Fruit fly (Drosophila melanogaster) ovary, adult (tissue): ENCODE results near the gene Culd.

ENCODE experiments used
- CG17801 ChIP-seq: fragments of 200-800 bp; optimal IDR thresholded peaks from 2 replicates; lab custom pipeline; 2019; ENCODE audit warnings: missing biosample characterization, mild to moderate bottlenecking, missing genetic modification characterization, moderate library complexity; ENCODE audit not compliant: partially characterized antibody

Gene Culd

dm6 chr3L:8369456-8369855 lies 13.4 kb upstream of the Culd start:
- TF ChIP-seq CG17801: no peak

- TF ChIP-seq CG17801: no peak
Observed at dm6 chr3L:8368694-8369344, 12.7 kb upstream of the Culd start.

dm6 chr3L:8363266-8363665 lies 7.2 kb upstream of the Culd start:
- no peak for TF ChIP-seq CG17801

dm6 chr3L:8360643-8361110 lies 4.6 kb upstream of the Culd start, which contains the start of gene Idh:
TSS of gene Idh (minus strand) at chr3L:8360906.
- peak; percentile 81 for TF ChIP-seq CG17801

- no peak for TF ChIP-seq CG17801
Observed at dm6 chr3L:8360063-8360642, 4.1 kb upstream of the Culd start.

DNA sequence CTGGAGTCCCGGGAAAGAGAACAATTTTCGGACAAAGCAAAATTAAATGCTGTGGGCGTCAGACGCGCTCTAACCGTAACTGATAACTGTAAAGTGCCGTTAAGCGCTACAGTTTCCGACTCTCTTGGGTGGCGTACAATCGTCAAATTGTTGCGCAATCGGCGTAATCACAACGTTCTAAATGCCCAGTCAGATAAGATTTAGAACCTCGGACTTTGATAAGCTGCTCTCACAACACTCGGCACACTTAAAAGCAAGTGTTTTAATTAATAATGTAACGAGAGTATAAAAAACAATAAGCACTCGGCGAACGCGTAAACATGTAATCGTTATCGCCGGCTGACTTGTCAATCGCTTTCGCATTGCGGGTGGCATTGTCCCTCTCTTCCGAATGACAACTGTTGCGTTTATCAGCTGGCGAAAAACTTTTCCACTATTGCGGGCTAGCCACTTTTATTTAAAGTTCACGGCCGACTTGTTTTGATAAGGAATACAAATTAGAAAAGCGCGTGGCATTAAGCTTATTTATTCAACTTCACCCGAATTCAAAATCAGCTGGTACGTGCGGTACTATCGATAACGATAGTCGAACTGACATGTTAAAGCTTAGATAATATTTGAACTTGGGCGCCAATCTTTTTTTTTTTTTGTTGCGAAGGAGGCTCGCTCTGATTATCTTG lies 2.8 kb upstream of the Culd start:
- TF ChIP-seq CG17801: no peak

dm6 chr3L:8358138-8358537 lies 2.0 kb upstream of the Culd start:
- peak; percentile 10 for TF ChIP-seq CG17801

DNA sequence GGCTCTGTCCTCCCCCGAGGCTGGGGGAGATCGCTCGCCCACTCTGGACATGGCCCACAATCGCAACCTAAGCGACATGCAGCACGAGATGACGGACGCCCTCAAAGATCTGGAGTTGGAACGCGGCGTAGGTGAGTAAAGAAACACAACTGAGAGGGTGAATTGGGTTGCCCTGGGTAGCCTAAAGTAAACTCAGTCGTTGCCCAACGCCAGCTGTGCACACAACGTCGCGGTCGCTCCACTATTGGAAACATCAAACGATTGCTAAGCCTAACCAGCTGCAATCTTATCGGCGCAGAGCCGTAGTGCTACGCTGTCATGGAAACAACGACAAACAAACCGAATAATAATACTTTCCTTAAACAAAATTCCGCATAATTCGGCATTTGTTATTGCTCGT lies 8.8 kb downstream of the Culd start:
- TF ChIP-seq CG17801: no peak

DNA sequence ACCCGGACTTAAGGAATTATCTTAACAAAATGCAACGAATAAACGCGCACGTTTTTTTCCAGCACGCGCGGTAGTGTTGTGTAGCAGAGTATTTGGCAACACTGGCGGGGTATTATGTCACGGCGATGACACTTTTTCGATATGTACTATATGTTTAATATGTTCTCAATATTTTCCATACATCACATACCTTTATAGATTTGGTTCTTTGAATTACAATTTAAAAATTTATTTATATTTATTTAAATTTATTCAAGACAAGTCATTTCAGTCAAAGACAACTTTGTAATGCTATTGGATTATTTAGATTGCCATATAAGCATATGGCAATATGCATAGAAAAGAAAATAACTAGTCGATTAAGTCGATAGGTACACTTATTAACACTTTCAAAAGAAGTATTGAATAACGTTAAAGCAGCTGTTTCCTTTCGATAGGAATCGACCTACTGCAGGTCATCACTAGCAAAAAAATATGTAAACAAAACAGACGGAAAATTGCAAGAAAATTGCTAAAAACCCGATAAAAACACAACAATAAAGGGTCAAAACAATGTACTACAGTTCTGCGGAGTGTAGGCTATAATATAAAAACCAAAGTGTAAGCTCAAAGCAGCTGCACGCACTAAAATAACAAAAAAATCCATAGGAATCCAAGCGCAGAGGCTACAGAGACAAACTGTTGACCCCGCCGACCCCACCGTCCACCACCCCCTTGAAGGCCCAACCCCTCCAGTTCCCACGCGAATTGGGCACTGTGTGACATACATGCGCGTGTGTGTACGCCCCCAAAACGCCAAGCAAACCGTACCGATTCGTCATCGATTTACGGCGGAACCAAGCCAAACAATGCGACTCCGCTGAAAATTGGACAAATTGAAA lies 9.8 kb downstream of the Culd start, which contains the start of the genes CG7182 and GAPcenA:
Gene CG7182, minus strand, starts transcription at position 283 of the 881 bp plus-strand sequence.
Gene GAPcenA, plus strand, starts transcription at position 462 of the 881 bp plus-strand sequence.
- TF ChIP-seq CG17801: peak; percentile 82

dm6 chr3L:8345182-8345581 lies 10.9 kb downstream of the Culd start:
- no peak for TF ChIP-seq CG17801

- TF ChIP-seq CG17801: peak; percentile 52
Observed at dm6 chr3L:8340264-8341095, 15.6 kb downstream of the Culd start, which contains the start of the genes Prim1 and CG7083. TSS of gene Prim1 (plus strand) at chr3L:8340314. TSS of gene CG7083 (plus strand) at chr3L:8340785.

- peak; percentile 56 for TF ChIP-seq CG17801
Observed at dm6 chr3L:8338921-8339320, 17.2 kb downstream of the Culd start, which contains the start of gene Pex2. TSS of gene Pex2 (plus strand) at chr3L:8339051.

dm6 chr3L:8336372-8336771 lies 19.7 kb downstream of the Culd start, which contains the start of gene Cpr66Cb:
TSS of gene Cpr66Cb (plus strand) at chr3L:8336672.
- TF ChIP-seq CG17801: no peak

DNA sequence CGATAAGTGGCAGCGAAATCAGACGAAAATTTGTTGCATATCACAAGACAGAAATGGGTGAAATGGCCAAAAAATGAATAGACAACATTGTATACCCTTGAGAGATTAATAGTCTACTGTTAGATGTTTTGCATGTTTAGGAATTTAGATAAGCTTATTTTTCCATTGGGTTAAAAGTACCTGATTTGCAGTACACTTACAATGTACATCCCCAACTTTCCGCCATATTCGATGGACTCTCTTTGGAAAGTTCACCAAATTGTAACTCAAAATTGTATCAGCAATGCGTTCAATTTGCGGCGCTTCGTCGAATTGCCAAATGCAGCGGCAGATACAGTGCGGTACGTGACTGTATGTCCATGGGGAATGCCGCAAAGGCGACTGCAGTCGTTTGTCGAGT lies 21.8 kb downstream of the Culd start:
- no peak for TF ChIP-seq CG17801

DNA sequence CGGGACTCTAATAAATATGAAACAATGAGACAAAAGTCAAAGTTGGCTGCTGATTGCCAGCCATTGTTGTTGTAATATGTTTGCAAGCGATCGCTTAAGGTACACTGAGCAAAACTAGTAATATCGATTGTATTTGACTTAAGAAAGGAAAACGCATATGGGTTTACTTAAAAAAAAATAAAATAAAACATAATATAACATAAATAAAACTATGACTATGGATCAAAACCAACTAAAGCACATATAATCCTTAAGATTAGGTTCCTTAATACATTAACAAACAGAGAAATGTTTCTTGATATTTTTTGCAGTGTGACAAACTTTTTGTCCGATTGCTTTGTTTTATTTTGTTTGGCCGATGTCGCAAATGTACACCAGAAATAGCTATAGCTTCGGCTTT lies 22.5 kb downstream of the Culd start:
- TF ChIP-seq CG17801: no peak
